Fruit fly (Drosophila melanogaster) whole organism, wandering third instar larva: ENCODE results near the gene DNaseII.

Experiments used
- Abd-B ChIP-seq: fragments of >200 bp; optimal IDR thresholded peaks from 2 replicates; lab custom pipeline; 2017; ENCODE audit warnings: missing biosample characterization, missing genetic modification characterization
- OdsH ChIP-seq: fragments of 200-800 bp; sonication (Bioruptor generic); optimal IDR thresholded peaks from 2 replicates; lab custom pipeline; 2016; ENCODE audit warnings: missing biosample characterization, mild to moderate bottlenecking, missing genetic modification characterization
- pan ChIP-seq: fragments of >200 bp; optimal IDR thresholded peaks from 2 replicates; lab custom pipeline; 2017
- psq ChIP-seq: fragments of 200-800 bp; sonication (Bioruptor generic); optimal IDR thresholded peaks from 3 replicates; lab custom pipeline; 2017; ENCODE audit warnings: missing biosample characterization, mild to moderate bottlenecking, missing genetic modification characterization, moderate library complexity
- usp ChIP-seq: fragments of >200 bp; optimal IDR thresholded peaks from 2 replicates; lab custom pipeline; 2017; ENCODE audit warnings: missing biosample characterization, missing genetic modification characterization

dm6 chr3R:18018828-18019461 is at the start of gene DNaseII:
- TF ChIP-seq psq (GFP tag; lab: Kevin White, UChicago) (peak; percentile 51), pan (lab: Kevin White, UChicago) (no peak), Abd-B (GFP tag; lab: Kevin White, UChicago) (no peak), usp (GFP tag; lab: Kevin White, UChicago) (no peak), OdsH (peak; percentile 65)
